Fruit fly (Drosophila melanogaster) Kc167 (cell line): ENCODE data around the gene mRpL33.
"Not testable (repeated sequence)": the region's sequence is repeated elsewhere in the genome, so short reads cannot be mapped to it uniquely, and the experiment has no call there.

Experiments used
- Myc ChIP-seq: fragments of >200 bp; optimal IDR thresholded peaks from 2 replicates; lab custom pipeline; 2017; ENCODE audit warnings: missing external identifiers
- Sin3A ChIP-seq: fragments of >200 bp; optimal IDR thresholded peaks from 2 replicates; lab custom pipeline; 2018; ENCODE audit warnings: missing external identifiers
- h ChIP-seq: fragments of >200 bp; optimal IDR thresholded peaks from 3 replicates; lab custom pipeline; 2018; ENCODE audit warnings: missing external identifiers
- insv ChIP-seq: fragments of >200 bp; optimal IDR thresholded peaks from 3 replicates; lab custom pipeline; 2018; ENCODE audit warnings: missing external identifiers
- psq ChIP-seq: fragments of >200 bp; optimal IDR thresholded peaks from 2 replicates; lab custom pipeline; 2017; ENCODE audit warnings: missing external identifiers
- ttk ChIP-seq: sonication (Bioruptor generic); optimal IDR thresholded peaks from 2 replicates; lab custom pipeline; 2017; ENCODE audit warnings: missing external identifiers

Gene mRpL33

dm6 chrX:4322131-4322233 is at the start of gene mRpL33:
TSS of gene mRpL33 (minus strand) at chrX:4322231.
- TF ChIP-seq h (lab: Kevin White, UChicago) = no peak
- TF ChIP-seq insv = no peak
- TF ChIP-seq Sin3A (lab: Kevin White, UChicago) = no peak
- no peak for TF ChIP-seq Myc (lab: Kevin White, UChicago)
- TF ChIP-seq ttk = no peak
- no peak for TF ChIP-seq psq (lab: Kevin White, UChicago)

dm6 chrX:4366196-4366595 is 44.2 kb upstream of the mRpL33 start, which contains the start of gene CG3626:
TSS of gene CG3626 (plus strand) at chrX:4366417.
- no peak for TF ChIP-seq Sin3A (lab: Kevin White, UChicago)
- no peak for TF ChIP-seq ttk
- TF ChIP-seq h (lab: Kevin White, UChicago) = no peak
- TF ChIP-seq insv = no peak
- no peak for TF ChIP-seq Myc (lab: Kevin White, UChicago)
- TF ChIP-seq psq (lab: Kevin White, UChicago) = no peak

dm6 chrX:4358515-4358914 is 36.5 kb upstream of the mRpL33 start:
- no peak for TF ChIP-seq ttk

dm6 chrX:4329809-4330208 is 7.8 kb upstream of the mRpL33 start:
- TF ChIP-seq insv = no peak
- TF ChIP-seq Myc (lab: Kevin White, UChicago) = no peak
- no peak for TF ChIP-seq Sin3A (lab: Kevin White, UChicago)
- TF ChIP-seq h (lab: Kevin White, UChicago) = no peak
- TF ChIP-seq psq (lab: Kevin White, UChicago) = no peak
- no peak for TF ChIP-seq ttk

- TF ChIP-seq Myc (lab: Kevin White, UChicago) = no peak
- TF ChIP-seq ttk = no peak
Measured at dm6 chrX:4329357-4329756, 7.3 kb upstream of the mRpL33 start, which contains the start of gene CG12693. TSS of gene CG12693 (minus strand) at chrX:4329457.

dm6 chrX:4325346-4325745 is 3.3 kb upstream of the mRpL33 start:
- TF ChIP-seq Myc (lab: Kevin White, UChicago) (no peak), insv (no peak), ttk (no peak), psq (lab: Kevin White, UChicago) (no peak), Sin3A (lab: Kevin White, UChicago) (no peak), h (lab: Kevin White, UChicago) (no peak)

dm6 chrX:4324781-4325180 is 2.8 kb upstream of the mRpL33 start:
- TF ChIP-seq h (lab: Kevin White, UChicago) (no peak), Myc (lab: Kevin White, UChicago) (no peak), psq (lab: Kevin White, UChicago) (no peak), insv (no peak), Sin3A (lab: Kevin White, UChicago) (no peak), ttk (no peak)

dm6 chrX:4323911-4324368 is 1.9 kb upstream of the mRpL33 start:
- TF ChIP-seq insv (no peak), Myc (lab: Kevin White, UChicago) (no peak), h (lab: Kevin White, UChicago) (no peak), ttk (no peak), psq (lab: Kevin White, UChicago) (no peak), Sin3A (lab: Kevin White, UChicago) (no peak)

dm6 chrX:4322234-4323210 is 491 bp upstream of the mRpL33 start, which contains the start of gene norpA:
TSS of gene norpA (plus strand) at chrX:4322626.
- TF ChIP-seq h (lab: Kevin White, UChicago) (no peak), Myc (lab: Kevin White, UChicago) (no peak), psq (lab: Kevin White, UChicago) (no peak), insv (no peak), ttk (no peak), Sin3A (lab: Kevin White, UChicago) (no peak)

dm6 chrX:4319240-4319639 is 2.8 kb downstream of the mRpL33 start, which contains the start of gene NO66:
TSS of gene NO66 (plus strand) at chrX:4319438.
- TF ChIP-seq ttk; psq (lab: Kevin White, UChicago); Sin3A (lab: Kevin White, UChicago): not testable (repeated sequence)

dm6 chrX:4318701-4319100 is 3.3 kb downstream of the mRpL33 start, which contains the start of gene mei-9:
TSS of gene mei-9 (minus strand) at chrX:4318801.
- not testable (repeated sequence) for TF ChIP-seq psq (lab: Kevin White, UChicago); ttk; Myc (lab: Kevin White, UChicago)

- TF ChIP-seq Myc (lab: Kevin White, UChicago) (no peak), ttk (no peak), insv (no peak), psq (lab: Kevin White, UChicago) (no peak), Sin3A (lab: Kevin White, UChicago) (no peak), h (lab: Kevin White, UChicago) (no peak)
Measured at dm6 chrX:4311699-4312098, 10.3 kb downstream of the mRpL33 start, which contains the start of gene CG15579. TSS of gene CG15579 (minus strand) at chrX:4311799.

dm6 chrX:4305980-4306379 is 16.1 kb downstream of the mRpL33 start:
- TF ChIP-seq insv = no peak
- no peak for TF ChIP-seq ttk
- no peak for TF ChIP-seq Myc (lab: Kevin White, UChicago)
- TF ChIP-seq psq (lab: Kevin White, UChicago) = no peak
- TF ChIP-seq Sin3A (lab: Kevin White, UChicago) = no peak
- no peak for TF ChIP-seq h (lab: Kevin White, UChicago)
